Fruit fly (Drosophila melanogaster): Measurements from ENCODE around the gene hng3.

hng3 gene

dm6 chr3L:775053-775355, 19.7 kb upstream of the hng3 start (continued):
- TF ChIP-seq ara (GFP tag; IDR thresholded peaks at IDR 0.05) (no peak), HmgD (GFP tag; optimal IDR thresholded peaks at IDR 0.05) (no peak), Scr (GFP tag; IDR thresholded peaks at IDR 0.05; ENCODE audit: partially characterized antibody) (no peak), Chrac-16 (GFP tag; optimal IDR thresholded peaks at IDR 0.05) (no peak), exex (tag; optimal IDR thresholded peaks at IDR 0.05) (no peak), CG10565 (GFP tag; optimal IDR thresholded peaks at IDR 0.05) (no peak), CG3163 (GFP tag; optimal IDR thresholded peaks at IDR 0.05) (no peak), cas (GFP tag; IDR thresholded peaks at IDR 0.05) (no peak), CG18619 (GFP tag; optimal IDR thresholded peaks at IDR 0.05) (no peak), zfh1 (GFP tag; IDR thresholded peaks at IDR 0.05) (peak; percentile 45; the same call in 1 of the 3 replicates), Bteb2 (GFP tag; optimal IDR thresholded peaks at IDR 0.05) (no peak), Meics (GFP tag; optimal IDR thresholded peaks at IDR 0.05) (no peak), CG31388 (GFP tag; optimal IDR thresholded peaks at IDR 0.05) (no peak), D19A (tag; optimal IDR thresholded peaks at IDR 0.05) (no peak), Optix (GFP tag; IDR thresholded peaks at IDR 0.05) (no peak), CG14710 (tag; optimal IDR thresholded peaks at IDR 0.05) (peak; percentile 32), mam (GFP tag; optimal IDR thresholded peaks at IDR 0.05) (no peak), CG17361 (GFP tag; IDR thresholded peaks at IDR 0.05) (0 out of 3 replicates have a peak, but pooled peaks have one; percentile 23), Lpt (GFP tag; optimal IDR thresholded peaks at IDR 0.05) (no peak), Awh (GFP tag; IDR thresholded peaks at IDR 0.05) (no peak; the same call in 1 of the 2 replicates), NC2β (GFP tag; optimal IDR thresholded peaks at IDR 0.05) (no peak), bcd (GFP tag; optimal IDR thresholded peaks at IDR 0.05) (no peak), CG13775 (GFP tag; optimal IDR thresholded peaks at IDR 0.05) (no peak), CG3847 (GFP tag; IDR thresholded peaks at IDR 0.05) (no peak), sd (tag; optimal IDR thresholded peaks at IDR 0.05) (no peak), gcm2 (GFP tag; optimal IDR thresholded peaks at IDR 0.05) (no peak), HmgZ (tag; optimal IDR thresholded peaks at IDR 0.05) (no peak), tap (tag; optimal IDR thresholded peaks at IDR 0.05) (no peak), Ets65A (GFP tag) (peak; percentile 47), CG11695 (GFP tag; IDR thresholded peaks at IDR 0.05) (peak; percentile 43; the same call in 1 of the 3 replicates), CG12071 (GFP tag; optimal IDR thresholded peaks at IDR 0.05) (no peak), CG16813 (GFP tag; IDR thresholded peaks at IDR 0.05; ENCODE audit: partially characterized antibody) (0 out of 3 replicates have a peak, but pooled peaks have one; percentile 26), CG12104 (GFP tag; optimal IDR thresholded peaks at IDR 0.05) (no peak), Med (GFP tag) (peak; percentile 80), CG18476 (GFP tag; optimal IDR thresholded peaks at IDR 0.05) (no peak), wdn (GFP tag; IDR thresholded peaks at IDR 0.05) (no peak), CG6854 (GFP tag; optimal IDR thresholded peaks at IDR 0.05) (no peak), ftz-f1 (GFP tag; optimal IDR thresholded peaks at IDR 0.05) (no peak), hkb (optimal IDR thresholded peaks at IDR 0.05) (no peak), hkb (GFP tag; IDR thresholded peaks at IDR 0.05) (no peak), gem (tag; optimal IDR thresholded peaks at IDR 0.05) (peak; percentile 56), sisA (GFP tag; IDR thresholded peaks at IDR 0.05) (peak; percentile 50; the same call in 1 of the 2 replicates), slbo (GFP tag; IDR thresholded peaks at IDR 0.05) (no peak), dimm (GFP tag; IDR thresholded peaks at IDR 0.05) (no peak), CG4282 (GFP tag; optimal IDR thresholded peaks at IDR 0.05) (no peak), Ada2b (GFP tag; IDR thresholded peaks at IDR 0.05) (peak; percentile 35; the same call in 1 of the 2 replicates), ci (GFP tag; IDR thresholded peaks at IDR 0.05) (peak; percentile 61), tna (GFP tag; IDR thresholded peaks at IDR 0.05; ENCODE audit: partially characterized antibody) (no peak), CG10959 (GFP tag; IDR thresholded peaks at IDR 0.05) (no peak), h (optimal IDR thresholded peaks at IDR 0.05) (no peak), CG6683 (GFP tag; optimal IDR thresholded peaks at IDR 0.05) (no peak), Hmx (GFP tag; optimal IDR thresholded peaks at IDR 0.05) (no peak), usp (GFP tag; optimal IDR thresholded peaks at IDR 0.05) (no peak), Myb (GFP tag; optimal IDR thresholded peaks at IDR 0.05) (no peak)

Measured in whole organism, embryonic.